Fruit fly (Drosophila melanogaster) whole organism, adult: ENCODE measurements around the gene PolZ2.

Experiments used
- CG12768 ChIP-seq: fragments of 200-800 bp; sonication (Bioruptor generic); optimal IDR thresholded peaks from 2 replicates; lab custom pipeline; 2017; ENCODE audit warnings: missing biosample characterization, missing genetic modification characterization, mild to moderate bottlenecking, moderate library complexity, missing genetic modification reagents
- CG1620 ChIP-seq: fragments of 200-800 bp; sonication (Bioruptor generic); optimal IDR thresholded peaks from 2 replicates; lab custom pipeline; 2016; ENCODE audit warnings: missing biosample characterization, missing genetic modification characterization
- CG33017 ChIP-seq: fragments of 200-800 bp; sonication (Bioruptor generic); optimal IDR thresholded peaks from 2 replicates; lab custom pipeline; 2018; ENCODE audit warnings: missing biosample characterization, mild to moderate bottlenecking, missing genetic modification characterization, moderate library complexity
- CG7045 ChIP-seq: fragments of 200-800 bp; sonication (Bioruptor generic); optimal IDR thresholded peaks from 2 replicates; lab custom pipeline; 2017; ENCODE audit warnings: missing biosample characterization, mild to moderate bottlenecking, missing genetic modification characterization
- Mnt ChIP-seq: fragments of 200-800 bp; sonication (Bioruptor generic); optimal IDR thresholded peaks from 2 replicates; lab custom pipeline; 2016; ENCODE audit warnings: missing biosample characterization, mild to moderate bottlenecking, missing genetic modification characterization
- cic ChIP-seq: fragments of 200-800 bp; sonication (Bioruptor generic); optimal IDR thresholded peaks from 2 replicates; lab custom pipeline; 2017; ENCODE audit warnings: missing biosample characterization, mild to moderate bottlenecking, missing genetic modification characterization, moderate library complexity
- cnc ChIP-seq, 2 experiments: fragments of >200 bp; optimal IDR thresholded peaks; 2 replicates each; lab custom pipeline; 2017
- kay ChIP-seq: fragments of 200-800 bp; sonication (Bioruptor generic); peaks from one replicate; lab custom pipeline; 2016; ENCODE audit warnings: missing biosample characterization, missing genetic modification characterization, borderline replicate concordance
- ovo ChIP-seq: fragments of 200-800 bp; sonication (Bioruptor generic); optimal IDR thresholded peaks from 2 replicates; lab custom pipeline; 2016; ENCODE audit warnings: missing biosample characterization, missing genetic modification characterization
- tj ChIP-seq: fragments of 200-800 bp; sonication (Bioruptor generic); optimal IDR thresholded peaks from 3 replicates; lab custom pipeline; 2017; ENCODE audit warnings: missing biosample characterization, mild to moderate bottlenecking, missing genetic modification characterization, moderate library complexity

DNA sequence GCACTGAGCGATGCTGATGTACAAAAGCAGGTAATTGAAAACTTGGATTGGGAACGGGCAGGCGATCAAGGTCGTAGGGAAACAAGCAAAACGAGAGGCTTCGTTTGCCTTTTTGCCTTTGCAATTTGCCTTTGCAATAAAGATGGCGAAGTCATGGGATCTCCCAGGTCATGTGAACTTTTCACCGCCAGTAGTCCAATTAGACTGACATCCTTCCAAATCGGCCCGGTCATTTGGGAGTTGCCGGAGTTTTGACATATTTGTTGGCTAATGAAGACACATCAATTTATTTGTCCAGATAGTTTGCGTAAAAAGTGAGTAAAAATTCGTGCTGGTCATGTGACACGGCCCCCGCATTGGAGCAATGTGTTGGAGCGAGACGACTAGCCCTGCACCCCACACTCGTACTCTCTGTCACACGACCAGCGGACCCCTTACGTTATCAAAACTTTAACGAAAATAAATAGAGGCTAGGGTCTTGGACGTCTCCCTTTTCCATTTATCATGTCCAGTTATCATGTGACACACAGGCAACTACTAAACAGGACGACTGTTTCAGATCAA lies 3.4 kb downstream of the PolZ2 start:
- TF ChIP-seq cnc (optimal IDR thresholded peaks at IDR 0.05; lab: Kevin White, UChicago) (no peak), cic (peak; percentile 67), CG12768 (GFP tag; lab: Kevin White, UChicago) (peak; percentile 41), kay (GFP tag; lab: Kevin White, UChicago) (no peak), CG1620 (GFP tag; lab: Kevin White, UChicago) (no peak), ovo (no peak), tj (GFP tag; lab: Kevin White, UChicago) (peak; percentile 20), CG33017 (tag; lab: Kevin White, UChicago) (no peak), Mnt (peak; percentile 62), CG7045 (no peak)
